Worm (Caenorhabditis elegans) whole organism, young adult: Measurements from ENCODE around the gene enu-3.1.

ENCODE experiments used
- C06A6.2 ChIP-seq: fragments of 200-800 bp; sonication (Bioruptor generic); conservative IDR thresholded peaks from 2 replicates; pipeline ENCODE4 v1.3.6; 2022; ENCODE audit warnings: missing genetic modification characterization, missing compliant biosample characterization
- C17E4.6 ChIP-seq: fragments of 200-800 bp; sonication (Bioruptor generic); IDR thresholded peaks from 2 replicates; pipeline ENCODE4 v1.3.6; 2022; ENCODE audit warnings: missing genetic modification reagents, missing genetic modification characterization, missing compliant biosample characterization
- D2030.7 ChIP-seq: fragments of 200-800 bp; sonication (Bioruptor generic); IDR thresholded peaks from 2 replicates; pipeline ENCODE4 v1.3.6; 2022; ENCODE audit warnings: missing genetic modification reagents, missing genetic modification characterization, missing compliant biosample characterization
- F10E7.11 ChIP-seq: sonication (generic microtip); optimal IDR thresholded peaks from 2 replicates; lab custom pipeline; 2017; ENCODE audit warnings: mild to moderate bottlenecking, missing genetic modification characterization, moderate library complexity, missing compliant biosample characterization
- F23B12.7 ChIP-seq: sonication (generic microtip); optimal IDR thresholded peaks from 2 replicates; lab custom pipeline; 2017; ENCODE audit warnings: missing genetic modification characterization, mild to moderate bottlenecking, missing compliant biosample characterization, antibody characterized with exemption, moderate library complexity; ENCODE audit not compliant: insufficient read depth
- F37B4.10 ChIP-seq: fragments of 200-800 bp; sonication (Bioruptor generic); IDR thresholded peaks from 2 replicates; pipeline ENCODE4 v1.3.6; 2022; ENCODE audit warnings: missing genetic modification characterization, missing compliant biosample characterization
- F49E8.2 ChIP-seq: sonication (generic microtip); optimal IDR thresholded peaks from 3 replicates; lab custom pipeline; 2017; ENCODE audit warnings: missing genetic modification characterization, mild to moderate bottlenecking, missing compliant biosample characterization, antibody characterized with exemption, moderate library complexity; ENCODE audit not compliant: insufficient read depth
- F52B5.7 ChIP-seq: sonication (generic microtip); optimal IDR thresholded peaks from 2 replicates; lab custom pipeline; 2016; ENCODE audit warnings: mild to moderate bottlenecking, missing genetic modification characterization, missing compliant biosample characterization
- T26A5.8 ChIP-seq: sonication (generic microtip); optimal IDR thresholded peaks from 2 replicates; lab custom pipeline; 2016; ENCODE audit warnings: missing genetic modification characterization, missing compliant biosample characterization
- Y53F4B.3 ChIP-seq: fragments of 200-800 bp; sonication (Bioruptor generic); IDR thresholded peaks from 2 replicates; pipeline ENCODE4 v1.3.6; 2022; ENCODE audit warnings: missing genetic modification reagents, missing genetic modification characterization, missing compliant biosample characterization
- Y95B8A.8 ChIP-seq: fragments of 200-800 bp; sonication (Bioruptor generic); IDR thresholded peaks from 2 replicates; pipeline ENCODE4 v1.3.6; 2022; ENCODE audit warnings: missing genetic modification reagents, missing genetic modification characterization, missing compliant biosample characterization
- aptf-2 ChIP-seq: fragments of 200-800 bp; sonication (Bioruptor generic); conservative IDR thresholded peaks from 2 replicates; pipeline ENCODE4 v1.3.6; 2022; ENCODE audit warnings: missing genetic modification reagents, missing genetic modification characterization, missing compliant biosample characterization
- aptf-3 ChIP-seq: fragments of 200-800 bp; sonication (Bioruptor generic); IDR thresholded peaks from 2 replicates; pipeline ENCODE4 v1.3.6; 2022; ENCODE audit warnings: missing genetic modification characterization, missing compliant biosample characterization
- attf-3 ChIP-seq: fragments of 200-800 bp; sonication (Bioruptor generic); conservative IDR thresholded peaks from 2 replicates; pipeline ENCODE4 v1.3.6; 2022; ENCODE audit warnings: missing genetic modification reagents, missing genetic modification characterization, missing compliant biosample characterization
- attf-5 ChIP-seq: fragments of 200-800 bp; sonication (Bioruptor generic); optimal IDR thresholded peaks from 2 replicates; lab custom pipeline; 2018; ENCODE audit warnings: mild to moderate bottlenecking, missing genetic modification characterization, missing compliant biosample characterization
- bed-2 ChIP-seq: fragments of 200-800 bp; sonication (Bioruptor generic); IDR thresholded peaks from 2 replicates; pipeline ENCODE4 v1.3.6; 2022; ENCODE audit warnings: missing genetic modification reagents, missing genetic modification characterization, missing compliant biosample characterization
- ccch-3 ChIP-seq: fragments of 200-800 bp; sonication (Bioruptor generic); optimal IDR thresholded peaks from 2 replicates; lab custom pipeline; 2018; ENCODE audit warnings: mild to moderate bottlenecking, missing genetic modification characterization, missing compliant biosample characterization
- cebp-2 ChIP-seq: fragments of 200-800 bp; sonication (Bioruptor generic); IDR thresholded peaks from 2 replicates; pipeline ENCODE4 v1.3.6; 2022; ENCODE audit warnings: missing genetic modification characterization, missing compliant biosample characterization
- ceh-40 ChIP-seq: fragments of 200-800 bp; sonication (Bioruptor generic); IDR thresholded peaks from 2 replicates; pipeline ENCODE4 v1.3.6; 2022; ENCODE audit warnings: missing genetic modification characterization, missing compliant biosample characterization
- die-1 ChIP-seq: sonication (generic microtip); optimal IDR thresholded peaks from 2 replicates; lab custom pipeline; 2016; ENCODE audit warnings: missing genotype, mild to moderate bottlenecking, missing genetic modification characterization, missing compliant biosample characterization
- dpff-1 ChIP-seq: sonication (generic microtip); optimal IDR thresholded peaks from 2 replicates; lab custom pipeline; 2017; ENCODE audit warnings: mild to moderate bottlenecking, missing genetic modification characterization, missing compliant biosample characterization
- dpl-1 ChIP-seq: fragments of 150-350 bp; optimal IDR thresholded peaks from 2 replicates; lab custom pipeline; 2014; ENCODE audit warnings: missing biosample characterization, missing genetic modification reagents, missing genetic modification characterization
- egl-18 ChIP-seq: fragments of 200-800 bp; sonication (Bioruptor generic); IDR thresholded peaks from 2 replicates; pipeline ENCODE4 v1.3.6; 2022; ENCODE audit warnings: missing genetic modification reagents, missing genetic modification characterization, missing compliant biosample characterization
- egrh-3 ChIP-seq: fragments of 200-800 bp; sonication (Bioruptor generic); IDR thresholded peaks from 2 replicates; pipeline ENCODE4 v1.3.6; 2022; ENCODE audit warnings: missing genetic modification reagents, missing genetic modification characterization, missing compliant biosample characterization
- ets-4 ChIP-seq: fragments of 200-800 bp; sonication (Bioruptor generic); optimal IDR thresholded peaks from 2 replicates; lab custom pipeline; 2018; ENCODE audit warnings: mild to moderate bottlenecking, missing genetic modification characterization, missing compliant biosample characterization
- fkh-3 ChIP-seq: sonication (generic microtip); optimal IDR thresholded peaks from 2 replicates; lab custom pipeline; 2016; ENCODE audit warnings: mild to moderate bottlenecking, missing genetic modification characterization, missing compliant biosample characterization
- lag-1 ChIP-seq: fragments of 200-800 bp; sonication (Bioruptor generic); IDR thresholded peaks from 2 replicates; pipeline ENCODE4 v1.3.6; 2022; ENCODE audit warnings: missing genetic modification reagents, missing genetic modification characterization, missing compliant biosample characterization
- lin-40 ChIP-seq: sonication (generic microtip); optimal IDR thresholded peaks from 2 replicates; lab custom pipeline; 2016; ENCODE audit warnings: missing genetic modification characterization, mild to moderate bottlenecking, missing compliant biosample characterization, missing genotype, missing genetic modification reagents
- lsy-27 ChIP-seq: sonication (generic microtip); optimal IDR thresholded peaks from 2 replicates; lab custom pipeline; 2017; ENCODE audit warnings: missing genetic modification characterization, mild to moderate bottlenecking, missing compliant biosample characterization, antibody characterized with exemption, missing genotype, borderline replicate concordance; ENCODE audit not compliant: insufficient read depth
- madf-3 ChIP-seq: fragments of 200-800 bp; sonication (Bioruptor generic); IDR thresholded peaks from 2 replicates; pipeline ENCODE4 v1.3.6; 2022; ENCODE audit warnings: missing genetic modification reagents, missing genetic modification characterization, missing compliant biosample characterization
- madf-6 ChIP-seq: fragments of 200-800 bp; sonication (Bioruptor generic); IDR thresholded peaks from 2 replicates; pipeline ENCODE4 v1.3.6; 2022; ENCODE audit warnings: missing genetic modification reagents, missing genetic modification characterization, missing compliant biosample characterization
- nfya-1 ChIP-seq: sonication (generic microtip); optimal IDR thresholded peaks from 2 replicates; lab custom pipeline; 2017; ENCODE audit warnings: antibody characterized with exemption, missing compliant biosample characterization, missing genetic modification characterization, borderline replicate concordance; ENCODE audit not compliant: insufficient read depth
- nfyb-1 ChIP-seq: fragments of 200-800 bp; sonication (Bioruptor generic); IDR thresholded peaks from 2 replicates; pipeline ENCODE4 v1.3.6; 2022; ENCODE audit warnings: missing genetic modification reagents, missing genetic modification characterization, missing compliant biosample characterization
- nhr-120 ChIP-seq: fragments of 200-800 bp; sonication (Bioruptor generic); IDR thresholded peaks from 2 replicates; pipeline ENCODE4 v1.3.6; 2022; ENCODE audit warnings: missing genetic modification characterization, missing compliant biosample characterization
- nhr-179 ChIP-seq: sonication (generic microtip); optimal IDR thresholded peaks from 2 replicates; lab custom pipeline; 2016; ENCODE audit warnings: mild to moderate bottlenecking, missing genetic modification characterization, missing compliant biosample characterization
- nhr-80 ChIP-seq: sonication (generic microtip); optimal IDR thresholded peaks from 2 replicates; lab custom pipeline; 2016; ENCODE audit warnings: missing genetic modification characterization, missing compliant biosample characterization
- nhr-90 ChIP-seq: sonication (generic microtip); optimal IDR thresholded peaks from 2 replicates; lab custom pipeline; 2016; ENCODE audit warnings: missing genotype, mild to moderate bottlenecking, missing genetic modification characterization, missing compliant biosample characterization
- rcor-1 ChIP-seq: fragments of 200-800 bp; sonication (Bioruptor generic); IDR thresholded peaks from 2 replicates; pipeline ENCODE4 v1.3.6; 2022; ENCODE audit warnings: missing genetic modification reagents, missing genetic modification characterization, missing compliant biosample characterization
- snpc-1.3 ChIP-seq: sonication (generic microtip); optimal IDR thresholded peaks from 2 replicates; lab custom pipeline; 2017; ENCODE audit warnings: missing genetic modification characterization, mild to moderate bottlenecking, missing compliant biosample characterization, antibody characterized with exemption, moderate library complexity, missing genotype, missing genetic modification reagents; ENCODE audit not compliant: insufficient read depth
- sptf-2 ChIP-seq: fragments of 200-800 bp; sonication (Bioruptor generic); optimal IDR thresholded peaks from 2 replicates; lab custom pipeline; 2018; ENCODE audit warnings: mild to moderate bottlenecking, missing genetic modification characterization, missing compliant biosample characterization
- tbp1 ChIP-seq: fragments of 200-800 bp; sonication (Bioruptor generic); optimal IDR thresholded peaks from 2 replicates; lab custom pipeline; 2018; ENCODE audit warnings: mild to moderate bottlenecking, missing genetic modification characterization, missing compliant biosample characterization
- tlf-1 ChIP-seq: fragments of 200-800 bp; sonication (Bioruptor generic); optimal IDR thresholded peaks from 2 replicates; lab custom pipeline; 2018; ENCODE audit warnings: mild to moderate bottlenecking, missing genetic modification characterization, missing compliant biosample characterization
- zfh-2 ChIP-seq: fragments of 200-800 bp; sonication (Bioruptor generic); conservative IDR thresholded peaks from 2 replicates; pipeline ENCODE4 v1.3.6; 2022; ENCODE audit warnings: missing genetic modification reagents, missing genetic modification characterization, missing compliant biosample characterization
- ztf-18 ChIP-seq: sonication (generic microtip); optimal IDR thresholded peaks from 2 replicates; lab custom pipeline; 2016; ENCODE audit warnings: missing genotype, mild to moderate bottlenecking, missing genetic modification characterization, missing compliant biosample characterization
- ztf-25 ChIP-seq: fragments of 200-800 bp; sonication (Bioruptor generic); IDR thresholded peaks from 2 replicates; pipeline ENCODE4 v1.3.6; 2022; ENCODE audit warnings: missing genetic modification reagents, missing genetic modification characterization, missing compliant biosample characterization
- ztf-26 ChIP-seq: sonication (generic microtip); optimal IDR thresholded peaks from 2 replicates; lab custom pipeline; 2017; ENCODE audit warnings: missing genetic modification characterization, missing compliant biosample characterization
- ztf-28 ChIP-seq: fragments of 200-800 bp; sonication (Bioruptor generic); IDR thresholded peaks from 2 replicates; pipeline ENCODE4 v1.3.6; 2022; ENCODE audit warnings: missing genetic modification reagents, missing genetic modification characterization, missing compliant biosample characterization
- ztf-6 ChIP-seq: fragments of 200-800 bp; sonication (Bioruptor generic); IDR thresholded peaks from 2 replicates; pipeline ENCODE4 v1.3.6; 2022; ENCODE audit warnings: missing genetic modification reagents, missing genetic modification characterization, missing compliant biosample characterization

enu-3.1 gene

DNA sequence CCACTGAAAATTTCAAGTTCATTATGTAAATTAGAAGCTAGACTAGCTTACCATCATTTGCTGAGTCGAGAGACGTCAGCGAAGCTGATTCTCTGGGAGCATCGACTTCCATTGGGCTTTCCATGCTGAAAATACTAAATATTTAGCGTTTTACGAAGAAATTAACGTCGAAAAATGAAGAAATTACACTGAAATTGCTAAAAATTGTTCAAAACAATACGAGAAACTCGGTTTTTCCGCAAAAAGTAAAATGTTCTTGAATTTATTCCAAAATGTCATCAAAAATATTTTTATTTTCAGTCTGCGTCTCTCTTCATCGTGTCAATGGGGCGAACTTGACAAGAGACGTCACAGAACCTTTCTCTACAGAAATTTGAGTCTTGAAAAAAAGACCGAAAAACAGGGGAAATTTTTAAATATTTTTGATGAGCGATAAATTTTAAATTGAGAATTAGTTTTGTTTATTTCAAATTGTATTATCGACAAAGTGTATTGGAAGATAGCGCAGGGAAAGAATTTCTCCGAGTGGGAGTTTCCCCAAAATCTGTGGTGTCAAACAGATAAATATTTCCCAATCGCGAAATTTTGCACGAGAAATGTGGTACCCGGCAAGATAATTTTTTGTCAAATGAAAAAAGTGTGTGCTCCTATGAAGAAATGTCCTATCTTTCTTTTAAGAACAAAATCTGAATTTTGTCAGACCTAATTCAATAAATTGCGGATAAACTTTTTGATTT, 24.5 kb downstream of the enu-3.1 start, which contains the start of gene ecps-1 (continued):
- TF ChIP-seq Y53F4B.3 (no peak), madf-6 (peak; percentile 84), C06A6.2 (GFP tag; lab: Robert Waterston, UW) (peak; percentile 74), ztf-25 (peak; percentile 84), dpff-1 (tag; lab: Kevin White, UChicago) (no peak), T26A5.8 (tag; lab: Kevin White, UChicago) (no peak), F37B4.10 (GFP tag; lab: Robert Waterston, UW) (no peak), nfya-1 (tag; lab: Kevin White, UChicago) (no peak), die-1 (no peak), ztf-18 (tag; lab: Kevin White, UChicago) (peak; percentile 61), ztf-6 (GFP tag; lab: Robert Waterston, UW) (no peak), F10E7.11 (tag; lab: Kevin White, UChicago) (no peak), ztf-28 (peak; percentile 96), aptf-2 (peak; percentile 74; the same call in 1 of the 2 replicates), D2030.7 (peak; percentile 96), nhr-80 (tag; lab: Kevin White, UChicago) (no peak), egrh-3 (GFP tag; lab: Robert Waterston, UW) (peak; percentile 44; the same call in 1 of the 2 replicates), cebp-2 (GFP tag; lab: Robert Waterston, UW) (no peak), ceh-40 (no peak), aptf-3 (GFP tag; lab: Robert Waterston, UW) (no peak), F52B5.7 (tag; lab: Kevin White, UChicago) (no peak), zfh-2 (GFP tag; lab: Robert Waterston, UW) (no peak), nfyb-1 (GFP tag; lab: Robert Waterston, UW) (0 out of 2 replicates have a peak, but pooled peaks have one; percentile 54), dpl-1 (no peak), madf-3 (GFP tag; lab: Robert Waterston, UW) (peak; percentile 79; the same call in 1 of the 2 replicates), sptf-2 (no peak), ccch-3 (GFP tag; lab: Kevin White, UChicago) (peak; percentile 91), tlf-1 (GFP tag; lab: Kevin White, UChicago) (peak; percentile 75), ets-4 (GFP tag; lab: Kevin White, UChicago) (no peak), rcor-1 (peak; percentile 93), Y95B8A.8 (GFP tag; lab: Robert Waterston, UW) (peak; percentile 82), fkh-3 (tag; lab: Kevin White, UChicago) (no peak), bed-2 (peak; percentile 62; the same call in 1 of the 2 replicates), C17E4.6 (GFP tag; lab: Robert Waterston, UW) (peak; percentile 70), attf-5 (peak; percentile 100), nhr-90 (tag; lab: Kevin White, UChicago) (no peak), tbp1 (GFP tag; lab: Kevin White, UChicago) (peak; percentile 73), nhr-179 (tag; lab: Kevin White, UChicago) (no peak), snpc-1.3 (tag; lab: Kevin White, UChicago) (peak; percentile 79), egl-18 (GFP tag; lab: Robert Waterston, UW) (no peak), ztf-26 (tag; lab: Kevin White, UChicago) (no peak), attf-3 (GFP tag; lab: Robert Waterston, UW) (peak; percentile 70), lag-1 (GFP tag; lab: Robert Waterston, UW) (no peak), F49E8.2 (tag; lab: Kevin White, UChicago) (peak; percentile 84), lin-40 (peak; percentile 65), lsy-27 (tag; lab: Kevin White, UChicago) (peak; percentile 25), F23B12.7 (tag; lab: Kevin White, UChicago) (peak; percentile 87), nhr-120 (no peak)
